Worm (Caenorhabditis elegans): ENCODE data around the gene T01B7.5.

DNA sequence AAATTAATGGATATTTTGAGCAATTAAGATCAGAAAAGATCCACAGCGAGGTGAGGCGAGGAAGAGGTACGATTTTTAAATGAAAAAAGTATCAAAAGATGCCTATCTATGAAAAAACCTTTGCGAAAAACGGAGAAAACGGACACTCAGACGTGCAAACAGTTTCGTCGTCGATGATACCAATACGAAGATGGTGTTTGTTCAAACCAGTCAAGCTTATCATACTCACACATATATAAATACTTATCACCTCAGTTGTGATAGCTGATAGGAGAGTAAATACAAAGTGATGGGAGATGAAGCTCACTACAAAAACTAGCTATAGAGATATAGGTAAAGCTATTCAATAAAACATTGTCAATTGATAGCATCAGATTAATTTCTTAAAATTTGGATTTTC is 36.8 kb upstream of the T01B7.5 start:
- TF ChIP-seq W03F9.2 (tag; optimal IDR thresholded peaks at IDR 0.05) (no peak), him-1 (tag; optimal IDR thresholded peaks at IDR 0.05) (no peak), dao-5 (tag; optimal IDR thresholded peaks at IDR 0.05) (no peak)

Data from whole organism, L4/young adult.